Worm (Caenorhabditis elegans) whole organism, L3 larva: Measurements from ENCODE around the gene svh-2.

Experiments
- ceh-16 ChIP-seq: sonication (generic microtip); optimal IDR thresholded peaks from 2 replicates; lab custom pipeline; 2017; ENCODE audit warnings: missing biosample characterization, missing genetic modification characterization
- lin-15B ChIP-seq: fragments of 150-350 bp; optimal IDR thresholded peaks from 2 replicates; lab custom pipeline; 2014; ENCODE audit warnings: missing biosample characterization, missing genetic modification characterization
- lsy-12 ChIP-seq: sonication (generic microtip); optimal IDR thresholded peaks from 2 replicates; lab custom pipeline; 2016; ENCODE audit warnings: mild to moderate bottlenecking, missing genetic modification characterization, missing compliant biosample characterization
- mdl-1 ChIP-seq: fragments of 150-350 bp; optimal IDR thresholded peaks from 2 replicates; lab custom pipeline; 2014; ENCODE audit warnings: missing biosample characterization, missing genetic modification characterization
- nfya-1 ChIP-seq: sonication (generic microtip); optimal IDR thresholded peaks from 2 replicates; lab custom pipeline; 2017; ENCODE audit warnings: missing genetic modification characterization, mild to moderate bottlenecking, missing compliant biosample characterization, antibody characterized with exemption, moderate library complexity; ENCODE audit not compliant: insufficient read depth
- nhr-77 ChIP-seq: fragments of 150-350 bp; optimal IDR thresholded peaks from 2 replicates; lab custom pipeline; 2014; ENCODE audit warnings: missing biosample characterization, missing genetic modification characterization

DNA sequence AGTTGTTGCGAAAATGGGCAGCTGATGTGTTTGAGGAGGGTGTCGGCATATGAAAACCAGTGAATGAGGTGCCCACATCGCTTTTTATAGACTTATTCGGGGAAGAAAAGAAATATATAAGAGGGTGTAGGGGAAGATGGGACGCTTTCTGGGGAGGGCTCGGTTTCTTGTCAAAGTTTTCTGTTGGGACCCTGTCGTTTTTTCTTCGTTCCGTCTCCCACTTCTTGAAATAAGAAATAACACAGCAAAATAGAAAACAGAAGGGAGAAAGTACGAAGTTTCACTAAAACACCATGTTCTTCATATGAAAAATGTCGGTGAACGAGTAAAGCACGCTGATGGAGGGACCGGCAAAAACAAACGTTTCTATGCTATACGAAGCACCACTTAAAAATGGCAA, 16.5 kb downstream of the svh-2 start, which contains the start of gene dop-3:
- TF ChIP-seq ceh-16 (tag; lab: Kevin White, UChicago): no peak
- no peak for TF ChIP-seq nfya-1
- no peak for TF ChIP-seq mdl-1
- no peak for TF ChIP-seq nhr-77 (tag; lab: Kevin White, UChicago)
- no peak for TF ChIP-seq lin-15B
- TF ChIP-seq lsy-12 (tag; lab: Kevin White, UChicago): no peak
